Fruit fly (Drosophila melanogaster) S2 (cell line): ENCODE measurements around the gene Cat.

Experiments
- CG8478 ChIP-seq: fragments of >200 bp; optimal IDR thresholded peaks from 2 replicates; lab custom pipeline; 2018
- CTCF ChIP-seq, 2 experiments: fragments of >200 bp; optimal IDR thresholded peaks; 2 replicates each; lab custom pipeline; 2018

DNA sequence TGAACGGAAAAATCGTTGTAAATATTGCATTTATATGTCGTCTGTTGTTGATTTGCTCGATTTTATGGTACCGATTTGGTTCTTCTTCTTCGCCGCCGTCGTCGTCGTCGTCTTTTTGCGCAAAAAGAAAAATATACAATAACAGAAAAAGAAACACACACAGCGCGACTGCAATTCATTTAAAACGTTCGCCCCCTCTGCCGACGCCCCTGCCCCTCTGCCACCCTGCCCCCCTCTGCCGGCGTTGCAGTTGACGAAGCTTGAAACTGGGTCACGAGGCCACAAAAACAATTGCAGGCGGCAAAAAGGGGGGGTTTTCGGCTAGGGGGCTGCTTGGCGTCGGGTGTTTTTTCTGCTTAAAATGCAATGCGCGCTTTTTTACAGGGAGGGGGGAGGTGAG lies 38.9 kb upstream of the Cat start:
- TF ChIP-seq CG8478 (lab: Kevin White, UChicago) (no peak), CTCF (optimal IDR thresholded peaks at IDR 0.05; lab: Kevin White, UChicago) (no peak)
